Worm (Caenorhabditis elegans) whole organism, young adult: ENCODE data around the gene M7.8.

ENCODE experiments used
- F23B12.7 ChIP-seq: sonication (generic microtip); optimal IDR thresholded peaks from 2 replicates; lab custom pipeline; 2017; ENCODE audit warnings: missing genetic modification characterization, mild to moderate bottlenecking, missing compliant biosample characterization, antibody characterized with exemption, moderate library complexity; ENCODE audit not compliant: insufficient read depth
- ceh-40 ChIP-seq: fragments of 200-800 bp; sonication (Bioruptor generic); IDR thresholded peaks from 2 replicates; pipeline ENCODE4 v1.3.6; 2022; ENCODE audit warnings: missing genetic modification characterization, missing compliant biosample characterization

Gene M7.8

DNA sequence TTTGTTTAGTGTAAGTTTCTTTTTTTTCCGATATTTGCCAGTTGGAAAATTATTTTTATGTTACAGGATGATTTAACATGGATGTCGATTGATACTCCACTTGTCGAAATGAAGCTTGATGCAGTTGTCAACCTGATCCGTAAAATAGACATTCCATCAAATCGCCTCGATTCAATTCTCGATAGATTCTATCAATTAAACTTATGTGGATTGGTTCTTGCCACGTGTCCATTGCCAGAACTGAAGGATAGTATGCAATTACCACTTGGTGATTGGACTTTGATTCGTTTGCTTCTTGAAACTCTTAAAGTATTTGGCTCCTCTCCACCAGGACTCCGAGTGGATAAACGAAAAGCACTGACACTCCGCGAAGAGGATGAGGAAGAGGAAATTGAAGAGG is 50.5 kb downstream of the M7.8 start:
- TF ChIP-seq F23B12.7 (tag; lab: Kevin White, UChicago) (no peak), ceh-40 (no peak)
